Fruit fly (Drosophila melanogaster) whole organism, pupa: Measurements from ENCODE around the gene mys.
A peak's percentile ranks its signal among the peaks of the same experiment; 100 is the strongest.

Source experiments
- CG10348 ChIP-seq: fragments of 200-800 bp; sonication (Bioruptor generic); IDR thresholded peaks from 2 replicates; pipeline ENCODE4 v1.3.6; 2022; ENCODE audit warnings: missing biosample characterization, missing genetic modification characterization
- CG12605 ChIP-seq: fragments of 200-800 bp; sonication (Bioruptor generic); IDR thresholded peaks from 2 replicates; pipeline ENCODE4 v1.3.6; 2022; ENCODE audit warnings: missing biosample characterization, missing genetic modification characterization
- CG13204 ChIP-seq: fragments of 200-800 bp; sonication (Bioruptor generic); optimal IDR thresholded peaks from 2 replicates; lab custom pipeline; 2018; ENCODE audit warnings: missing biosample characterization, mild to moderate bottlenecking, missing genetic modification characterization, moderate library complexity
- CG14655 ChIP-seq: fragments of 200-800 bp; sonication (Bioruptor generic); optimal IDR thresholded peaks from 3 replicates; lab custom pipeline; 2017; ENCODE audit warnings: mild to moderate bottlenecking, missing biosample characterization, missing genetic modification reagents, missing genetic modification characterization
- CG15710 ChIP-seq: fragments of 200-800 bp; sonication (Bioruptor generic); optimal IDR thresholded peaks from 2 replicates; lab custom pipeline; 2018; ENCODE audit warnings: missing biosample characterization, mild to moderate bottlenecking, missing genetic modification characterization, moderate library complexity
- CG17806 ChIP-seq: fragments of 200-800 bp; sonication (Bioruptor generic); optimal IDR thresholded peaks from 2 replicates; lab custom pipeline; 2018; ENCODE audit warnings: missing biosample characterization, mild to moderate bottlenecking, missing genetic modification characterization, moderate library complexity
- CG32121 ChIP-seq: fragments of 200-800 bp; sonication (Bioruptor generic); IDR thresholded peaks from 2 replicates; pipeline ENCODE4 v1.3.6; 2022; ENCODE audit warnings: missing biosample characterization, missing genetic modification characterization
- CG34367 ChIP-seq: fragments of 200-800 bp; sonication (Bioruptor generic); optimal IDR thresholded peaks from 2 replicates; lab custom pipeline; 2018; ENCODE audit warnings: missing biosample characterization, mild to moderate bottlenecking, missing genetic modification characterization
- CG4496 ChIP-seq: fragments of 200-800 bp; sonication (Bioruptor generic); IDR thresholded peaks from 3 replicates; pipeline ENCODE4 v1.3.6; 2022; ENCODE audit warnings: missing biosample characterization, missing genetic modification characterization
- CG8159 ChIP-seq: fragments of 200-800 bp; sonication (Bioruptor generic); optimal IDR thresholded peaks from 3 replicates; lab custom pipeline; 2018; ENCODE audit warnings: missing biosample characterization, mild to moderate bottlenecking, missing genetic modification characterization, moderate library complexity
- CG8301 ChIP-seq: fragments of 200-800 bp; sonication (Bioruptor generic); optimal IDR thresholded peaks from 2 replicates; lab custom pipeline; 2018; ENCODE audit warnings: missing biosample characterization, mild to moderate bottlenecking, missing genetic modification characterization
- CG9948 ChIP-seq: fragments of 200-800 bp; sonication (Bioruptor generic); optimal IDR thresholded peaks from 2 replicates; lab custom pipeline; 2018; ENCODE audit warnings: missing biosample characterization, mild to moderate bottlenecking, missing genetic modification characterization, moderate library complexity
- D1 ChIP-seq: fragments of 200-800 bp; sonication (Bioruptor generic); optimal IDR thresholded peaks from 2 replicates; lab custom pipeline; 2018; ENCODE audit warnings: missing biosample characterization, mild to moderate bottlenecking, missing genetic modification characterization, moderate library complexity
- EcR ChIP-seq: fragments of 200-800 bp; sonication (Bioruptor generic); optimal IDR thresholded peaks from 3 replicates; lab custom pipeline; 2019; ENCODE audit warnings: missing biosample characterization, missing genetic modification characterization, mild to moderate bottlenecking, moderate library complexity, missing genetic modification reagents
- Ets98B ChIP-seq: fragments of 200-800 bp; sonication (Bioruptor generic); IDR thresholded peaks from 2 replicates; pipeline ENCODE4 v1.3.6; 2022; ENCODE audit warnings: missing biosample characterization, missing genetic modification characterization
- Pif1A ChIP-seq: fragments of 200-800 bp; sonication (Bioruptor generic); optimal IDR thresholded peaks from 3 replicates; lab custom pipeline; 2016; ENCODE audit warnings: missing biosample characterization, missing genetic modification characterization
- Pif1B ChIP-seq: fragments of 200-800 bp; sonication (Bioruptor generic); optimal IDR thresholded peaks from 3 replicates; lab custom pipeline; 2016; ENCODE audit warnings: missing biosample characterization, missing genetic modification characterization
- Snoo ChIP-seq: fragments of 200-800 bp; sonication (Bioruptor generic); optimal IDR thresholded peaks from 3 replicates; lab custom pipeline; 2017; ENCODE audit warnings: missing biosample characterization, mild to moderate bottlenecking, missing genetic modification characterization, inconsistent platforms
- fd96Ca ChIP-seq: fragments of 200-800 bp; sonication (Bioruptor generic); IDR thresholded peaks from 3 replicates; pipeline ENCODE4 v1.3.6; 2022; ENCODE audit warnings: missing biosample characterization, missing genetic modification characterization
- gl ChIP-seq: fragments of 200-800 bp; sonication (Bioruptor generic); optimal IDR thresholded peaks from 2 replicates; lab custom pipeline; 2018; ENCODE audit warnings: missing biosample characterization, mild to moderate bottlenecking, missing genetic modification characterization
- rn ChIP-seq: fragments of 200-800 bp; sonication (Bioruptor generic); IDR thresholded peaks from 2 replicates; pipeline ENCODE4 v1.3.6; 2022; ENCODE audit warnings: missing biosample characterization, missing genetic modification characterization

Gene mys

DNA sequence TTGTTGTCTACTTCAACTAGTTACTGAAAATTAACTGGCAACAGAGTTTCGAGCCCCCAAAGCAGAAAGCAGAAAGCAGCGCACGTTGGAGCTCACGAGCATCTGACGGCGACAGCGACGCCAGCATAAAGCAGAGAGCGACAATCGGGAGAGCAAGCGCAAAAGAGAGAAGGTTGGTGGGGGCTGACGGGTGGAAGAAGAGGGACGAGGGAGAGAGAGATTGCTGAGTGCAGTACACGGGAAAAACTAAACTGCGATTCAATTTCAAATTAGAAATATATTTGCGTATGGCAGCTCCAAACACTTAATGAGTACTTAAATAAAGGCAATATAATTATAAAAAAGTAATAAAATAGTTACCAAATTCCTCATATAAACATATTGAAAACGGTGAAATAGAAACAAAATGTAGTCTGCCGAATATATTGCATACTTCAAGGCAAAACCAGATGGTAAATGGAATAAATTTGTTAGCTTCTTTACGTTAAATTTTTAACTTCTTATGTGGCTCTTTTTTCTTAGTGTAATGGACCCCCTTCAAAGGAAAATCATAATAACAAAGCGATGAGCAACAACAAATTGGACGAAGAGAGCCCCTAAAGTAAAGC lies 30.7 kb downstream of the mys start:
- TF ChIP-seq CG8159 (peak; percentile 97), Pif1A (peak; percentile 91), CG9948 (tag; lab: Kevin White, UChicago) (peak; percentile 95), CG17806 (tag; lab: Kevin White, UChicago) (peak; percentile 95), CG15710 (tag; lab: Kevin White, UChicago) (peak; percentile 97), CG34367 (tag; lab: Kevin White, UChicago) (peak; percentile 92), CG13204 (peak; percentile 87), CG12605 (GFP tag; lab: Robert Waterston, UW) (peak; percentile 90), rn (peak; percentile 83), CG10348 (GFP tag; lab: Robert Waterston, UW) (peak; percentile 85), EcR (no peak), CG14655 (GFP tag; lab: Kevin White, UChicago) (peak; percentile 98), Snoo (tag; lab: Kevin White, UChicago) (peak; percentile 94), gl (tag; lab: Kevin White, UChicago) (peak; percentile 84), CG8301 (peak; percentile 95), fd96Ca (GFP tag; lab: Robert Waterston, UW) (peak; percentile 72; the same call in 2 of the 3 replicates), CG4496 (GFP tag; lab: Robert Waterston, UW) (peak; percentile 95), Ets98B (peak; percentile 93), Pif1B (peak; percentile 93), D1 (tag; lab: Kevin White, UChicago) (peak; percentile 87), CG32121 (GFP tag; lab: Robert Waterston, UW) (peak; percentile 95)
- TF ChIP-seq, all 21 proteins: peak for 20

dm6 chrX:8092893-8093721 lies 31.7 kb downstream of the mys start:
- peak; percentile 35 for TF ChIP-seq CG8159
- no peak for TF ChIP-seq CG13204
- peak; percentile 93 for TF ChIP-seq EcR

- TF ChIP-seq CG13204 (no peak), gl (tag; lab: Kevin White, UChicago) (no peak), Pif1A (peak; percentile 36), Pif1B (peak; percentile 28), D1 (tag; lab: Kevin White, UChicago) (peak; percentile 39), CG32121 (GFP tag; lab: Robert Waterston, UW) (no peak), CG9948 (tag; lab: Kevin White, UChicago) (no peak), CG4496 (GFP tag; lab: Robert Waterston, UW) (no peak), CG8301 (no peak), rn (no peak), Snoo (tag; lab: Kevin White, UChicago) (no peak)
Observed at dm6 chrX:8093722-8094177, 32.3 kb downstream of the mys start, which contains the start of gene UbcE2H. Gene UbcE2H (minus strand): TSS chrX:8094064.

DNA sequence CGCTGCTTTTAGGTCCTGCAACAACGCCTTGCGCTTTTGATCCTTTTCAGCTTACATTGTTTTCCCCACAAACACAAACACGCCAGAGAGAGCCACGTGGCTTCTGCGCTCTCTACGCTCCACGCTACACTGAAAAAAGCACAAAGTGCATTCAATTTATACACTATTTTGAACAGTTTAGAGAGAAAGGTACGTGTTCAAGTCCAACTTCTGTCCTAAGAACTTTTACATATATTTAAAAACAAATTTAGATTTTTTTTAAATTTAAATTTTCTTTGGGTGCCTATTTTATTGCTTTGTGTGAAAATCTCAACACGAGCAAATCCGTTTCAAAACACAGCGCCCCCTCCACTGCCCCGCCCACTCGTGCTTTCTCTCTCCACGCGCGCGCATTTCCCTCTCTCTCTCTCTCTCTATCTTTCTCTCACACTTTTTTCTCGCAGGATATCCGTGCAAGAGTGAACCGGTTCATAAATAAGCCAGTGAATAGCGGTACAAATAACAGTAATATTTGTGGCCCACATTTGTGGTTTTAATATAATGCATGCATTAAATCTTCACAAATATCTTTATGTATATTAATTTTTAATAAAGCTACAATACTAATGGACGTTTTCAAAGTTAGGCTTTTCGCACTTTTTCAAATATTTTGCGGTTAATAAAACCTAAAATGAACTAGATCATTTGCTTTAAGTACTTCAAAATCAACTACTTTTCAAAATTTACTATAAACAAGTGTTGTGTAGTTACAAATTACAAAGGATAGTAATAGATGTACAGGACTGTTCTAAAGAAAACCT lies 38.8 kb downstream of the mys start:
- TF ChIP-seq fd96Ca (GFP tag; lab: Robert Waterston, UW) = peak; percentile 84
- peak; percentile 46 for TF ChIP-seq CG13204
- TF ChIP-seq CG12605 (GFP tag; lab: Robert Waterston, UW) = peak; percentile 85
- TF ChIP-seq EcR = no peak
- TF ChIP-seq CG8159 = peak; percentile 82
- peak; percentile 78 for TF ChIP-seq Pif1A
- peak; percentile 75 for TF ChIP-seq CG8301
- peak; percentile 34 for TF ChIP-seq D1 (tag; lab: Kevin White, UChicago)
- peak; percentile 55 for TF ChIP-seq gl (tag; lab: Kevin White, UChicago)
- TF ChIP-seq Pif1B = peak; percentile 70
- TF ChIP-seq CG4496 (GFP tag; lab: Robert Waterston, UW) = peak; percentile 93
- peak; percentile 79 for TF ChIP-seq CG17806 (tag; lab: Kevin White, UChicago)
- TF ChIP-seq CG14655 (GFP tag; lab: Kevin White, UChicago) = peak; percentile 83
- TF ChIP-seq CG32121 (GFP tag; lab: Robert Waterston, UW) = peak; percentile 87
- TF ChIP-seq CG15710 (tag; lab: Kevin White, UChicago) = peak; percentile 77
- TF ChIP-seq CG9948 (tag; lab: Kevin White, UChicago) = peak; percentile 81
- TF ChIP-seq Ets98B = peak; percentile 91
- peak; percentile 71 for TF ChIP-seq CG34367 (tag; lab: Kevin White, UChicago)
- peak; percentile 54 for TF ChIP-seq Snoo (tag; lab: Kevin White, UChicago)
- 0 out of 2 replicates have a peak, but pooled peaks have one; percentile 24 for TF ChIP-seq CG10348 (GFP tag; lab: Robert Waterston, UW)
- peak; percentile 25; the same call in 1 of the 2 replicates for TF ChIP-seq rn

DNA sequence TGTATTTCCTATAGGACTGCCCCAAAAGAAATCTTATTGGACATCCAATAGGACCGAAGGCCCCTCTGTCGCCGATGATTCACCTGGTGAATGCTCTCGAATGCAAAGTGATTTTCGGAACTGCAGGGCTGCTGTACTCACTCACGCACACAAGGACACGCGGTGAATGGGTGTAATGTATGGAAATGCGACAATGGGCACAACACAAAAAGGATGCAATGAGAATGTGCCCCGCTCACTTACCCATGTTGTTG lies 39.3 kb downstream of the mys start:
- no peak for TF ChIP-seq CG9948 (tag; lab: Kevin White, UChicago)
- no peak for TF ChIP-seq fd96Ca (GFP tag; lab: Robert Waterston, UW)
